Worm (Caenorhabditis elegans): Measurements from ENCODE around the gene rol-3.
A peak's percentile ranks its signal among the peaks of the same experiment; 100 is the strongest.

Gene rol-3

DNA sequence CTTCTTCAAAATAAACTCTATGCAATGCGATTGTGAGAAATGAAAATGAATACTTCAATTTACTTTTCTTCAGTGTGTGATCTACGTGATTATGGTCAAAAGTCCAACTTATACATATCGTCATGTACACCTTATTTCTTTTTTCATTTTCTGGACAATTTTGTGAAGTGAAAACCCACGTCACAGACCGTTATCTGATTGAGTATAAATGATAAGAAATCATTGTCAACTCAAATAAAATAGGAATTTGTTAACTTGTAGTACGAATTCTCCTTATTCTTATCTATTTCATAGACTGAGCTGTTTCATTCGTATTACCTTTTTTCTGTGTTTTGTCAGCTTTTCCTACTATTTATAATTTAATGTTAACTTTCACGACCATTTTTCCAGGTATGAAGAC lies 33.8 kb upstream of the rol-3 start, which contains the start of gene asp-5:
asp-5 (plus strand) TSS at position 391 of the 400 bp plus-strand sequence.
- TF ChIP-seq crh-2 (tag; optimal IDR thresholded peaks at IDR 0.05) (peak; percentile 55), fos-1 (tag; optimal IDR thresholded peaks at IDR 0.05) (peak; percentile 41), sma-9 (GFP tag; optimal IDR thresholded peaks at IDR 0.05) (peak; percentile 34), sma-9 (tag; optimal IDR thresholded peaks at IDR 0.05) (no peak), skn-1 (tag; optimal IDR thresholded peaks at IDR 0.05) (peak; percentile 20), nhr-237 (tag; optimal IDR thresholded peaks at IDR 0.05) (no peak), unc-62 (GFP tag; optimal IDR thresholded peaks at IDR 0.05) (no peak)

ce11 chrV:8271395-8271794 lies 33.2 kb upstream of the rol-3 start:
- TF ChIP-seq lin-13 (GFP tag; optimal IDR thresholded peaks at IDR 0.05), result no peak

ce11 chrV:8269878-8270277 lies 31.7 kb upstream of the rol-3 start:
- TF ChIP-seq unc-39 (tag; optimal IDR thresholded peaks at IDR 0.05) (no peak), sma-3 (GFP tag; optimal IDR thresholded peaks at IDR 0.05) (peak; percentile 9), fos-1 (tag; optimal IDR thresholded peaks at IDR 0.05) (peak; percentile 2), ztf-1 (GFP tag; conservative IDR thresholded peaks at IDR 0.05) (no peak), nhr-21 (tag; optimal IDR thresholded peaks at IDR 0.05) (no peak), sma-9 (GFP tag; optimal IDR thresholded peaks at IDR 0.05) (peak; percentile 55), sma-9 (tag; optimal IDR thresholded peaks at IDR 0.05) (no peak), peb-1 (tag; optimal IDR thresholded peaks at IDR 0.05) (no peak), nhr-23 (tag; optimal IDR thresholded peaks at IDR 0.05) (no peak), elt-1 (tag; optimal IDR thresholded peaks at IDR 0.05) (no peak), nhr-11 (tag; optimal IDR thresholded peaks at IDR 0.05) (no peak), lin-39 (tag; optimal IDR thresholded peaks at IDR 0.05) (no peak), R02D3.7 (tag; optimal IDR thresholded peaks at IDR 0.05) (no peak), gmeb-1 (tag; optimal IDR thresholded peaks at IDR 0.05) (no peak), snpc-4 (tag; optimal IDR thresholded peaks at IDR 0.05) (no peak), lin-13 (GFP tag; optimal IDR thresholded peaks at IDR 0.05) (no peak), nhr-237 (tag; optimal IDR thresholded peaks at IDR 0.05) (no peak), nhr-77 (tag; optimal IDR thresholded peaks at IDR 0.05) (no peak)

- TF ChIP-seq fos-1 (tag; optimal IDR thresholded peaks at IDR 0.05), result peak; percentile 8
- peak; percentile 35 for TF ChIP-seq sma-9 (GFP tag; optimal IDR thresholded peaks at IDR 0.05)
- TF ChIP-seq sma-9 (tag; optimal IDR thresholded peaks at IDR 0.05), result no peak
- TF ChIP-seq snpc-4 (tag; optimal IDR thresholded peaks at IDR 0.05), result no peak
- no peak for TF ChIP-seq nhr-21 (tag; optimal IDR thresholded peaks at IDR 0.05)
- TF ChIP-seq egl-27 (tag; optimal IDR thresholded peaks at IDR 0.05), result no peak
- TF ChIP-seq ama-1 (optimal IDR thresholded peaks at IDR 0.05), result no peak
- no peak for TF ChIP-seq ztf-1 (GFP tag; conservative IDR thresholded peaks at IDR 0.05)
- no peak for TF ChIP-seq nhr-12 (tag; optimal IDR thresholded peaks at IDR 0.05)
Measured at ce11 chrV:8268902-8269301, 30.7 kb upstream of the rol-3 start, which contains the start of the genes asp-6 and asp-12. Gene asp-6, minus strand, starts transcription at chrV:8268937. Gene asp-12, plus strand, starts transcription at chrV:8269210.

- TF ChIP-seq C34F6.9 (tag; optimal IDR thresholded peaks at IDR 0.05) (no peak), sma-3 (GFP tag; optimal IDR thresholded peaks at IDR 0.05) (peak; percentile 34), nhr-12 (tag; optimal IDR thresholded peaks at IDR 0.05) (no peak), nhr-129 (tag; optimal IDR thresholded peaks at IDR 0.05) (peak; percentile 66), lsy-2 (tag; optimal IDR thresholded peaks at IDR 0.05) (peak in 1 of 2 experiments; percentile 24), fos-1 (tag; optimal IDR thresholded peaks at IDR 0.05) (peak; percentile 73), sma-9 (GFP tag; optimal IDR thresholded peaks at IDR 0.05) (peak; percentile 63), sma-9 (tag; optimal IDR thresholded peaks at IDR 0.05) (no peak), aly-2 (tag; optimal IDR thresholded peaks at IDR 0.05) (no peak), lin-13 (GFP tag; optimal IDR thresholded peaks at IDR 0.05) (peak; percentile 16), crh-2 (tag; optimal IDR thresholded peaks at IDR 0.05) (peak; percentile 77), gmeb-1 (tag; optimal IDR thresholded peaks at IDR 0.05) (peak; percentile 71), nhr-25 (tag; optimal IDR thresholded peaks at IDR 0.05) (no peak), ceh-82 (tag; optimal IDR thresholded peaks at IDR 0.05) (no peak)
Measured at ce11 chrV:8267275-8267674, 29.1 kb upstream of the rol-3 start.

DNA sequence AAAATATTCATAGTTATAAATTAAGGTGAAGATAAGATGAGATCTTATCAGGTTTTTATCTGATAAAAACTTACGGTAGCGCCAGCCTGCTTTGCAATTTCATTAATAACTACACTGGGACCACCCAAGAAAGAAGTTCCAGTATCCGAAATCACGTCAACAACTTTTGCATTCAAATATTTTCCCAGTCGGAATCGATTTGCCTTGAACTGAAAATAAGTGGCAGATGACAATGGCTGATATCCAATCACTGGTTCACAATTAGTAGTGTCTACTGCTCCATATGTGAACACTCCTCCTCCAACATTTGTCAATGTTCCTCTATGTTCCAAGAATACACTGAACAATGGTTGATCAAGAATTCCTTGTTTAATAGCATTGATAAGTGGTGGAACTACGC lies 28.0 kb upstream of the rol-3 start, which contains the start of gene F21F8.5:
F21F8.5 (minus strand) TSS at position 101 of the 400 bp plus-strand sequence.
- TF ChIP-seq zag-1 (tag; optimal IDR thresholded peaks at IDR 0.05) (no peak), elt-1 (tag; optimal IDR thresholded peaks at IDR 0.05) (no peak), ceh-82 (tag; optimal IDR thresholded peaks at IDR 0.05) (no peak), lin-39 (tag; optimal IDR thresholded peaks at IDR 0.05) (no peak), elt-3 (tag; optimal IDR thresholded peaks at IDR 0.05) (no peak), nhr-12 (tag; optimal IDR thresholded peaks at IDR 0.05) (no peak), crh-2 (tag; optimal IDR thresholded peaks at IDR 0.05) (no peak), nhr-25 (tag; optimal IDR thresholded peaks at IDR 0.05) (no peak), ceh-16 (tag; optimal IDR thresholded peaks at IDR 0.05) (no peak), sma-9 (GFP tag; optimal IDR thresholded peaks at IDR 0.05) (no peak), sma-9 (tag; optimal IDR thresholded peaks at IDR 0.05) (no peak), unc-55 (GFP tag; optimal IDR thresholded peaks at IDR 0.05) (no peak), ZK546.5 (tag; optimal IDR thresholded peaks at IDR 0.05) (no peak)

Data from whole organism, L2 larva.